Worm (Caenorhabditis elegans) whole organism, late embryonic: ENCODE data around the gene pud-1.1.

Experiments
- C38D4.7 ChIP-seq: fragments of 200-800 bp; sonication (Bioruptor generic); optimal IDR thresholded peaks from 2 replicates; lab custom pipeline; 2018; ENCODE audit warnings: mild to moderate bottlenecking, missing genetic modification characterization, moderate library complexity, missing compliant biosample characterization
- F13H6.1 ChIP-seq: sonication (generic microtip); optimal IDR thresholded peaks from 2 replicates; lab custom pipeline; 2016; ENCODE audit warnings: missing genetic modification characterization, missing compliant biosample characterization
- ama-1 ChIP-seq: fragments of 150-350 bp; optimal IDR thresholded peaks from 2 replicates; lab custom pipeline; 2014
- ceh-45 ChIP-seq: fragments of 200-800 bp; sonication (Bioruptor generic); IDR thresholded peaks from 2 replicates; pipeline ENCODE4 v1.3.6; 2022; ENCODE audit warnings: missing genetic modification reagents, missing genetic modification characterization, missing compliant biosample characterization
- fkh-10 ChIP-seq: fragments of 150-350 bp; optimal IDR thresholded peaks from 2 replicates; lab custom pipeline; 2014; ENCODE audit warnings: missing biosample characterization, missing genetic modification reagents, missing genetic modification characterization
- hlh-30 ChIP-seq: sonication (generic microtip); optimal IDR thresholded peaks from 2 replicates; lab custom pipeline; 2017; ENCODE audit warnings: antibody characterized with exemption, missing genetic modification characterization, missing compliant biosample characterization; ENCODE audit not compliant: insufficient read depth
- nhr-11 ChIP-seq: fragments of 150-350 bp; optimal IDR thresholded peaks from 2 replicates; lab custom pipeline; 2014; ENCODE audit warnings: missing biosample characterization, missing genetic modification characterization
- nhr-232 ChIP-seq: sonication (generic microtip); optimal IDR thresholded peaks from 2 replicates; lab custom pipeline; 2016; ENCODE audit warnings: missing genetic modification characterization, missing compliant biosample characterization
- odd-2 ChIP-seq: sonication (generic microtip); optimal IDR thresholded peaks from 2 replicates; lab custom pipeline; 2017; ENCODE audit warnings: antibody characterized with exemption, mild to moderate bottlenecking, missing genetic modification characterization, missing compliant biosample characterization
- pat-9 ChIP-seq: fragments of 200-800 bp; sonication (Bioruptor generic); optimal IDR thresholded peaks from 2 replicates; lab custom pipeline; 2018; ENCODE audit warnings: mild to moderate bottlenecking, missing genetic modification characterization, moderate library complexity, missing compliant biosample characterization
- sox-4 ChIP-seq: sonication (generic microtip); optimal IDR thresholded peaks from 2 replicates; lab custom pipeline; 2017; ENCODE audit warnings: mild to moderate bottlenecking, missing genetic modification characterization, inconsistent platforms, missing compliant biosample characterization

- TF ChIP-seq ama-1, result no peak
- no peak for TF ChIP-seq C38D4.7
- TF ChIP-seq ceh-45 (GFP tag; lab: Robert Waterston, UW), result no peak
- no peak for TF ChIP-seq hlh-30 (tag; lab: Kevin White, UChicago)
- TF ChIP-seq fkh-10 (GFP tag; lab: Kevin White, UChicago), result no peak
- no peak for TF ChIP-seq pat-9 (tag; lab: Kevin White, UChicago)
- no peak for TF ChIP-seq nhr-11
- TF ChIP-seq odd-2 (tag; lab: Kevin White, UChicago), result no peak
- TF ChIP-seq nhr-232, result no peak
- TF ChIP-seq sox-4 (tag; lab: Kevin White, UChicago), result no peak
- TF ChIP-seq F13H6.1 (tag; lab: Kevin White, UChicago), result no peak
These were observed 8.3 kb downstream of the pud-1.1 start, which contains the start of gene irld-29 for ce11 chrV:2338538-2338937.
